Worm (Caenorhabditis elegans): ENCODE data around the gene coh-4.

ce11 chrV:4151400-4151799 is 24.0 kb downstream of the coh-4 start:
- TF ChIP-seq ama-1 (optimal IDR thresholded peaks at IDR 0.05) (no peak), tbx-11 (GFP tag; IDR thresholded peaks at IDR 0.05) (no peak), ceh-13 (GFP tag; optimal IDR thresholded peaks at IDR 0.05) (no peak)

Measured in whole organism, early embryonic.